Worm (Caenorhabditis elegans) whole organism, young adult: ENCODE measurements around the gene srbc-40.

Experiments used
- bed-2 ChIP-seq: fragments of 200-800 bp; sonication (Bioruptor generic); IDR thresholded peaks from 2 replicates; pipeline ENCODE4 v1.3.6; 2022; ENCODE audit warnings: missing genetic modification reagents, missing genetic modification characterization, missing compliant biosample characterization
- let-526 ChIP-seq: fragments of 200-800 bp; sonication (Bioruptor generic); IDR thresholded peaks from 2 replicates; pipeline ENCODE4 v1.3.6; 2022; ENCODE audit warnings: missing genetic modification reagents, missing genetic modification characterization, missing compliant biosample characterization
- rec-8 ChIP-seq, 2 experiments: sonication (generic microtip); optimal IDR thresholded peaks; 2 replicates each; lab custom pipeline; 2016; ENCODE audit warnings: mild to moderate bottlenecking in 2 of 2, missing genetic modification characterization in 2 of 2, missing genetic modification reagents in 2 of 2, missing genotype in 2 of 2, missing biosample characterization in 1 of 2, missing compliant biosample characterization in 1 of 2, moderate library complexity in 1 of 2
- sptf-2 ChIP-seq: fragments of 200-800 bp; sonication (Bioruptor generic); optimal IDR thresholded peaks from 2 replicates; lab custom pipeline; 2018; ENCODE audit warnings: mild to moderate bottlenecking, missing genetic modification characterization, missing compliant biosample characterization

- TF ChIP-seq rec-8 (tag; optimal IDR thresholded peaks at IDR 0.05; lab: Kevin White, UChicago): no peak
- TF ChIP-seq let-526 (GFP tag; lab: Robert Waterston, UW): no peak
- no peak for TF ChIP-seq sptf-2 (GFP tag; lab: Kevin White, UChicago)
- TF ChIP-seq bed-2 (GFP tag; lab: Robert Waterston, UW): no peak
Observed at ce11 chrV:724470-724890, 4.8 kb upstream of the srbc-40 start.
